Worm (Caenorhabditis elegans) whole organism, mixed stage, embryonic: ENCODE results near the gene F42A9.6.

Source experiments
- M03D4.4 ChIP-seq: sonication (generic microtip); optimal IDR thresholded peaks from 2 replicates; lab custom pipeline; 2017; ENCODE audit warnings: mild to moderate bottlenecking, missing genetic modification characterization, missing compliant biosample characterization
- bed-3 ChIP-seq: fragments of 200-800 bp; sonication (Bioruptor generic); optimal IDR thresholded peaks from 3 replicates; lab custom pipeline; 2018; ENCODE audit warnings: mild to moderate bottlenecking, missing genetic modification characterization, moderate library complexity, missing compliant biosample characterization
- blmp-1 ChIP-seq: fragments of 150-350 bp; optimal IDR thresholded peaks from 2 replicates; lab custom pipeline; 2014; ENCODE audit warnings: missing biosample characterization, missing genetic modification characterization
- ceh-39 ChIP-seq: fragments of 150-350 bp; optimal IDR thresholded peaks from 2 replicates; lab custom pipeline; 2014; ENCODE audit warnings: missing biosample characterization, missing genetic modification characterization
- ceh-83 ChIP-seq: fragments of 200-800 bp; sonication (Bioruptor generic); optimal IDR thresholded peaks from 2 replicates; lab custom pipeline; 2018; ENCODE audit warnings: mild to moderate bottlenecking, missing genetic modification characterization, missing compliant biosample characterization
- cnd-1 ChIP-seq: fragments of 200-800 bp; sonication (Bioruptor generic); optimal IDR thresholded peaks from 2 replicates; lab custom pipeline; 2018; ENCODE audit warnings: mild to moderate bottlenecking, missing genetic modification characterization, missing compliant biosample characterization
- drap-1 ChIP-seq: fragments of 200-800 bp; sonication (Bioruptor generic); optimal IDR thresholded peaks from 3 replicates; lab custom pipeline; 2018; ENCODE audit warnings: mild to moderate bottlenecking, missing genetic modification characterization, missing compliant biosample characterization
- elt-1 ChIP-seq: sonication (generic microtip); optimal IDR thresholded peaks from 2 replicates; lab custom pipeline; 2017; ENCODE audit warnings: missing genetic modification characterization, mild to moderate bottlenecking, missing compliant biosample characterization, antibody characterized with exemption, moderate library complexity, borderline replicate concordance; ENCODE audit not compliant: insufficient read depth
- elt-3 ChIP-seq: fragments of 150-350 bp; optimal IDR thresholded peaks from 2 replicates; lab custom pipeline; 2014; ENCODE audit warnings: missing biosample characterization, missing genetic modification characterization
- flh-1 ChIP-seq: fragments of 200-800 bp; sonication (Bioruptor generic); optimal IDR thresholded peaks from 2 replicates; lab custom pipeline; 2018; ENCODE audit warnings: mild to moderate bottlenecking, missing genetic modification characterization, moderate library complexity, missing compliant biosample characterization
- lin-13 ChIP-seq: fragments of 150-350 bp; optimal IDR thresholded peaks from 2 replicates; lab custom pipeline; 2014; ENCODE audit warnings: missing biosample characterization, missing genetic modification characterization
- lin-32 ChIP-seq: fragments of 200-800 bp; sonication (Bioruptor generic); optimal IDR thresholded peaks from 2 replicates; lab custom pipeline; 2018; ENCODE audit warnings: mild to moderate bottlenecking, missing genetic modification characterization, missing compliant biosample characterization
- mab-5 ChIP-seq: fragments of 150-350 bp; optimal IDR thresholded peaks from 2 replicates; lab custom pipeline; 2014; ENCODE audit warnings: missing biosample characterization, missing genetic modification characterization
- mep-1 ChIP-seq: fragments of 150-350 bp; optimal IDR thresholded peaks from 2 replicates; lab custom pipeline; 2017; ENCODE audit warnings: missing biosample characterization, missing genetic modification reagents, missing genetic modification characterization, inconsistent platforms
- mls-2 ChIP-seq: sonication (generic microtip); optimal IDR thresholded peaks from 2 replicates; lab custom pipeline; 2016; ENCODE audit warnings: mild to moderate bottlenecking, missing genetic modification characterization, moderate library complexity, missing compliant biosample characterization
- nhr-12 ChIP-seq: fragments of 150-350 bp; optimal IDR thresholded peaks from 2 replicates; lab custom pipeline; 2014; ENCODE audit warnings: missing biosample characterization, missing genetic modification characterization
- nhr-2 ChIP-seq: fragments of 150-350 bp; optimal IDR thresholded peaks from 2 replicates; lab custom pipeline; 2014; ENCODE audit warnings: missing biosample characterization, missing genetic modification characterization
- nhr-237 ChIP-seq: fragments of 150-350 bp; optimal IDR thresholded peaks from 2 replicates; lab custom pipeline; 2014; ENCODE audit warnings: missing biosample characterization, missing genetic modification characterization
- nhr-28 ChIP-seq: fragments of 150-350 bp; optimal IDR thresholded peaks from 2 replicates; lab custom pipeline; 2014; ENCODE audit warnings: missing biosample characterization, missing genetic modification characterization
- nhr-76 ChIP-seq: sonication (generic microtip); optimal IDR thresholded peaks from 2 replicates; lab custom pipeline; 2017; ENCODE audit warnings: missing biosample characterization, missing genetic modification characterization
- sem-2 ChIP-seq: fragments of 200-800 bp; sonication (Bioruptor generic); optimal IDR thresholded peaks from 2 replicates; lab custom pipeline; 2018; ENCODE audit warnings: mild to moderate bottlenecking, missing genetic modification characterization, missing compliant biosample characterization
- snpc-4 ChIP-seq: fragments of 150-350 bp; optimal IDR thresholded peaks from 2 replicates; lab custom pipeline; 2014; ENCODE audit warnings: missing biosample characterization, missing genetic modification characterization
- sptf-1 ChIP-seq: sonication (generic microtip); optimal IDR thresholded peaks from 2 replicates; lab custom pipeline; 2017; ENCODE audit warnings: mild to moderate bottlenecking, missing genetic modification characterization, moderate library complexity, missing compliant biosample characterization
- tbx-8 ChIP-seq: fragments of 200-800 bp; sonication (Bioruptor generic); optimal IDR thresholded peaks from 2 replicates; lab custom pipeline; 2018; ENCODE audit warnings: mild to moderate bottlenecking, missing genetic modification characterization, moderate library complexity, missing compliant biosample characterization
- unc-120 ChIP-seq: sonication (generic microtip); optimal IDR thresholded peaks from 2 replicates; lab custom pipeline; 2017; ENCODE audit warnings: missing genetic modification characterization, missing compliant biosample characterization; ENCODE audit not compliant: poor library complexity, severe bottlenecking
- unc-39 ChIP-seq: fragments of 150-350 bp; optimal IDR thresholded peaks from 2 replicates; lab custom pipeline; 2014; ENCODE audit warnings: missing biosample characterization, missing genetic modification characterization
- unc-62 ChIP-seq: fragments of 150-350 bp; optimal IDR thresholded peaks from 2 replicates; lab custom pipeline; 2014; ENCODE audit warnings: missing biosample characterization, missing genetic modification reagents, missing genetic modification characterization
- ztf-11 ChIP-seq: fragments of 150-350 bp; optimal IDR thresholded peaks from 2 replicates; lab custom pipeline; 2014; ENCODE audit warnings: missing biosample characterization, missing genetic modification characterization

Gene F42A9.6

ce11 chrIV:8630243-8630642 lies 21.2 kb downstream of the F42A9.6 start:
- TF ChIP-seq mab-5 (tag; lab: Kevin White, UChicago) (no peak), lin-13 (tag; lab: Kevin White, UChicago) (no peak), nhr-237 (no peak), tbx-8 (GFP tag; lab: Kevin White, UChicago) (no peak)

DNA sequence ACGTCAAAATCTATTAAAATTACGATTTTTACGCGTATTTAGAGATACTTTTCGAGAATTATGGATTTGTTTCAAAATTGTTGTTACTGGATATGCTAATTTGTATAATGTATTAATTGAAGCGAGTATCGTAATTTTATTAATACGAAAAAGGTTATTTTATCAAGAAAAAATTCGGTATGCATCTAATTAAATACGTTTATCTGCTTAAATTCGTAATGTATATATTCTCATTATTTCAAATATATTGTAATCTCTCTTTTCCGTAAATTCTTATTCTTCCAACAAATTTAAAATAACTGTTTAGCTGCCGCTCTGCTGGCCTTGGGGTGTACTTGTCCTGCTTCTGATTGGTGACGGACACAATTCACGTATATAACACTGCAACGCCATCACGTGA lies 22.0 kb downstream of the F42A9.6 start, which contains the start of gene dgk-4:
Gene dgk-4 (plus strand): TSS at position 301 of the 400 bp plus-strand sequence.
- TF ChIP-seq ceh-83 (GFP tag; lab: Kevin White, UChicago) (no peak), nhr-76 (no peak), lin-13 (tag; lab: Kevin White, UChicago) (no peak), sptf-1 (tag; lab: Kevin White, UChicago) (no peak), cnd-1 (tag; lab: Kevin White, UChicago) (no peak), bed-3 (GFP tag; lab: Kevin White, UChicago) (no peak), lin-32 (GFP tag; lab: Kevin White, UChicago) (no peak), tbx-8 (GFP tag; lab: Kevin White, UChicago) (no peak), drap-1 (GFP tag; lab: Kevin White, UChicago) (no peak), sem-2 (GFP tag; lab: Kevin White, UChicago) (no peak), unc-39 (tag; lab: Kevin White, UChicago) (no peak)

- TF ChIP-seq blmp-1 (tag; lab: Kevin White, UChicago) (no peak), tbx-8 (GFP tag; lab: Kevin White, UChicago) (no peak), mep-1 (tag; lab: Kevin White, UChicago) (no peak), nhr-237 (no peak), elt-3 (tag; lab: Kevin White, UChicago) (no peak), unc-120 (tag; lab: Kevin White, UChicago) (no peak), nhr-12 (tag; lab: Kevin White, UChicago) (no peak), elt-1 (no peak), nhr-28 (tag; lab: Kevin White, UChicago) (no peak), sptf-1 (tag; lab: Kevin White, UChicago) (no peak), drap-1 (GFP tag; lab: Kevin White, UChicago) (no peak), mab-5 (tag; lab: Kevin White, UChicago) (no peak), M03D4.4 (tag; lab: Kevin White, UChicago) (no peak)
Observed at ce11 chrIV:8638761-8639160, 29.7 kb downstream of the F42A9.6 start, which contains the start of gene F42A9.9. Gene F42A9.9, minus strand, starts transcription at chrIV:8638861.

DNA sequence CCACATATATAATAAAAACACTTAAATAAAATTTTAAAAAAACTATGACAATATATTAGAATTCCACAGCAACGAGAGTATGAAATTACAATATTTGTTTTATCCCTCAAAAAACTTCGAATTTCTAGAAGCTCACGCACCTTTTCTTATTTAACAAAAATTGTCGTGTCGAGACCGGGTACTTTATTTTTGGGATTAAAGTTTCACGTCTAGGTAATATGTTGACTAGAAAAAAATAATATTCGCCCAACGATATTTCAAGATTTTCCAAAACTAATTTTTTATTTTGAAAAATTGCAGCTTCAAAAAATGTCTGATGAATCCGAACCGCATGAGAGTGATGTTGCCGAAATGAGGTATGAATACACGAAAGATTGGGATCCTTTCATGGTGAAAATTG lies 35.4 kb downstream of the F42A9.6 start, which contains the start of gene C49C8.3:
Gene C49C8.3 (plus strand): TSS at position 301 of the 400 bp plus-strand sequence.
- TF ChIP-seq bed-3 (GFP tag; lab: Kevin White, UChicago) (no peak), lin-32 (GFP tag; lab: Kevin White, UChicago) (no peak), unc-120 (tag; lab: Kevin White, UChicago) (no peak), mab-5 (tag; lab: Kevin White, UChicago) (no peak), sptf-1 (tag; lab: Kevin White, UChicago) (no peak), nhr-237 (no peak), ceh-83 (GFP tag; lab: Kevin White, UChicago) (no peak), nhr-2 (no peak), cnd-1 (tag; lab: Kevin White, UChicago) (no peak), flh-1 (GFP tag; lab: Kevin White, UChicago) (no peak), ztf-11 (no peak), elt-1 (no peak)

DNA sequence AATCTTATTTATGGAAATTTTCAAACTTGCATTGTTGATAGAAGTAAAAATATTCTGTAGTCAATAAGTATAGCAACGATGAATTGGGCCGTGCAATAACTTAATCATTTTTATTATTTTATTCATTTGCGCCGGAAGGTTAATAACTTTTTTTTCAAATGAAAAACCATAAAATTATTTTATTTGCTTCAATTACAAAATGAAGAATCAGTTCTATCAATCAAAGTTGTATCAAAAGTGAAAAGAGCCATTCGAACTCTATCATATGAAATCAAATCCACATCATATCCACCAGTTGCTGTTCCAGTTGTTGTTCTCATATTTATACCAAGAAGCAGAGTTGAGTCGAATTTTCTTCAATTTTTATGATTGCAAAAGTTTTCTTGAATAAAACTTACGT lies 39.5 kb downstream of the F42A9.6 start, which contains the start of gene cyp-33E1:
Gene cyp-33E1 (minus strand): TSS at position 101 of the 400 bp plus-strand sequence.
- TF ChIP-seq snpc-4 (tag; lab: Kevin White, UChicago) (no peak), ztf-11 (no peak), unc-62 (GFP tag; lab: Kevin White, UChicago) (no peak), drap-1 (GFP tag; lab: Kevin White, UChicago) (no peak), sptf-1 (tag; lab: Kevin White, UChicago) (no peak), lin-32 (GFP tag; lab: Kevin White, UChicago) (no peak), elt-1 (no peak), mls-2 (tag; lab: Kevin White, UChicago) (no peak), ceh-39 (no peak), nhr-76 (no peak), blmp-1 (tag; lab: Kevin White, UChicago) (no peak), nhr-28 (tag; lab: Kevin White, UChicago) (no peak), M03D4.4 (tag; lab: Kevin White, UChicago) (no peak)
- TF ChIP-seq, all 35 proteins: peak for 0
